Worm (Caenorhabditis elegans): Measurements from ENCODE around the gene F18E3.11.

F18E3.11 gene

ce11 chrV:7364951-7365350 is 48.3 kb upstream of the F18E3.11 start, which contains the start of gene exc-13:
Gene exc-13 (plus strand): TSS chrV:7365251.
- TF ChIP-seq daf-16 (GFP tag; optimal IDR thresholded peaks at IDR 0.05) (peak in 1 of 2 experiments; percentile 90), daf-16 (tag; optimal IDR thresholded peaks at IDR 0.05) (no peak), lir-3 (tag; optimal IDR thresholded peaks at IDR 0.05) (no peak)

ce11 chrV:7369578-7369977 is 43.7 kb upstream of the F18E3.11 start, which contains the start of gene srj-14:
Gene srj-14 (plus strand): TSS chrV:7369708.
- TF ChIP-seq F49E8.2 (tag; optimal IDR thresholded peaks at IDR 0.05; ENCODE audit: borderline replicate concordance) (no peak), attf-4 (tag; optimal IDR thresholded peaks at IDR 0.05) (no peak), unc-62 (GFP tag; optimal IDR thresholded peaks at IDR 0.05 in 1 of 2) (peak in 1 of 2 experiments; percentile 93), unc-62 (tag; optimal IDR thresholded peaks at IDR 0.05) (no peak), daf-16 (GFP tag; optimal IDR thresholded peaks at IDR 0.05) (no peak), daf-16 (tag; optimal IDR thresholded peaks at IDR 0.05) (no peak), lin-38 (GFP tag; IDR thresholded peaks at IDR 0.05) (no peak), madf-9 (GFP tag; conservative IDR thresholded peaks at IDR 0.05) (no peak)

ce11 chrV:7374090-7374489 is 39.2 kb upstream of the F18E3.11 start, which contains the start of gene srx-56:
Gene srx-56 (plus strand): TSS chrV:7374390.
- TF ChIP-seq unc-62 (GFP tag; optimal IDR thresholded peaks at IDR 0.05 in 1 of 2): peak in 1 of 2 experiments; percentile 20
- TF ChIP-seq unc-62 (tag; optimal IDR thresholded peaks at IDR 0.05): no peak
- TF ChIP-seq nhr-10 (tag; optimal IDR thresholded peaks at IDR 0.05): no peak

- TF ChIP-seq duxl-1 (tag; optimal IDR thresholded peaks at IDR 0.05; ENCODE audit: poor library complexity) (no peak), aha-1 (tag) (no peak), spr-1 (tag; optimal IDR thresholded peaks at IDR 0.05) (no peak), php-3 (GFP tag; IDR thresholded peaks at IDR 0.05) (no peak), aly-2 (tag; optimal IDR thresholded peaks at IDR 0.05) (no peak), zip-2 (tag; optimal IDR thresholded peaks at IDR 0.05) (no peak), egl-27 (tag; optimal IDR thresholded peaks at IDR 0.05) (no peak), madf-5 (GFP tag; IDR thresholded peaks at IDR 0.05) (no peak), lir-3 (tag; optimal IDR thresholded peaks at IDR 0.05) (no peak), ceh-82 (tag; optimal IDR thresholded peaks at IDR 0.05) (no peak), ZK337.2 (GFP tag; IDR thresholded peaks at IDR 0.05) (no peak), tag-97 (GFP tag; IDR thresholded peaks at IDR 0.05) (no peak), saeg-2 (GFP tag; IDR thresholded peaks at IDR 0.05) (no peak), snpc-4 (tag; optimal IDR thresholded peaks at IDR 0.05) (no peak), ceh-20 (GFP tag; IDR thresholded peaks at IDR 0.05) (no peak), pha-4 (GFP tag; IDR thresholded peaks at IDR 0.05) (no peak), pha-4 (tag; optimal IDR thresholded peaks at IDR 0.05) (no peak), T26A8.4 (GFP tag; IDR thresholded peaks at IDR 0.05) (no peak), dve-1 (tag; optimal IDR thresholded peaks at IDR 0.05; ENCODE audit: insufficient read depth) (no peak), mes-2 (tag; optimal IDR thresholded peaks at IDR 0.05; ENCODE audit: poor library complexity, severe bottlenecking) (no peak)
Measured at ce11 chrV:7379384-7379783, 33.9 kb upstream of the F18E3.11 start, which contains the start of gene srsx-24. Gene srsx-24 (minus strand): TSS chrV:7379484.

ce11 chrV:7381008-7381407 is 32.3 kb upstream of the F18E3.11 start, which contains the start of gene C03G6.17:
Gene C03G6.17 (minus strand): TSS chrV:7381108.
- TF ChIP-seq aha-1 (tag): peak; percentile 22
- TF ChIP-seq mxl-2 (GFP tag; conservative IDR thresholded peaks at IDR 0.05): no peak

ce11 chrV:7386052-7386573 is 27.2 kb upstream of the F18E3.11 start, which contains the start of gene srp-6:
Gene srp-6 (minus strand): TSS chrV:7386102.
- TF ChIP-seq F49E8.2 (tag; optimal IDR thresholded peaks at IDR 0.05; ENCODE audit: borderline replicate concordance) (no peak), cey-2 (tag; optimal IDR thresholded peaks at IDR 0.05; ENCODE audit: borderline replicate concordance, insufficient read depth) (no peak), egl-27 (tag; optimal IDR thresholded peaks at IDR 0.05) (no peak), Y48G9A.11 (GFP tag; IDR thresholded peaks at IDR 0.05) (no peak), snpc-4 (tag; optimal IDR thresholded peaks at IDR 0.05) (no peak), unc-130 (GFP tag; optimal IDR thresholded peaks at IDR 0.05) (no peak), dpl-1 (GFP tag; optimal IDR thresholded peaks at IDR 0.05) (no peak), tra-1 (GFP tag; IDR thresholded peaks at IDR 0.05) (no peak), ceh-44 (GFP tag; IDR thresholded peaks at IDR 0.05) (no peak), madf-9 (GFP tag; conservative IDR thresholded peaks at IDR 0.05) (no peak), tag-97 (GFP tag; IDR thresholded peaks at IDR 0.05) (no peak), sdz-12 (GFP tag; optimal IDR thresholded peaks at IDR 0.05) (no peak), ceh-20 (GFP tag; IDR thresholded peaks at IDR 0.05) (no peak), unc-62 (GFP tag; optimal IDR thresholded peaks at IDR 0.05 in 1 of 2) (peak in 1 of 2 experiments; percentile 66), unc-62 (tag; optimal IDR thresholded peaks at IDR 0.05) (no peak), Y105C5A.15 (GFP tag; IDR thresholded peaks at IDR 0.05) (no peak), dve-1 (tag; optimal IDR thresholded peaks at IDR 0.05; ENCODE audit: insufficient read depth) (peak; percentile 10), attf-4 (tag; optimal IDR thresholded peaks at IDR 0.05) (no peak), nhr-11 (tag; optimal IDR thresholded peaks at IDR 0.05) (peak; percentile 9), egl-43 (GFP tag; IDR thresholded peaks at IDR 0.05) (no peak)
